Worm (Caenorhabditis elegans) whole organism, young adult: ENCODE results near the gene C44F1.1.
A peak's percentile ranks its signal among the peaks of the same experiment; 100 is the strongest.

Source experiments
- B0035.1 ChIP-seq: sonication (generic microtip); optimal IDR thresholded peaks from 2 replicates; lab custom pipeline; 2016; ENCODE audit warnings: missing genetic modification characterization, mild to moderate bottlenecking, missing compliant biosample characterization, missing genotype, missing genetic modification reagents
- B0336.3 ChIP-seq: fragments of 200-800 bp; sonication (Bioruptor generic); IDR thresholded peaks from 2 replicates; pipeline ENCODE4 v1.3.6; 2022; ENCODE audit warnings: missing genetic modification characterization, missing compliant biosample characterization
- D2030.7 ChIP-seq: fragments of 200-800 bp; sonication (Bioruptor generic); IDR thresholded peaks from 2 replicates; pipeline ENCODE4 v1.3.6; 2022; ENCODE audit warnings: missing genetic modification reagents, missing genetic modification characterization, missing compliant biosample characterization
- F22D6.2 ChIP-seq: sonication (generic microtip); optimal IDR thresholded peaks from 2 replicates; lab custom pipeline; 2016; ENCODE audit warnings: mild to moderate bottlenecking, missing genetic modification characterization, missing compliant biosample characterization
- F23B12.7 ChIP-seq: sonication (generic microtip); optimal IDR thresholded peaks from 2 replicates; lab custom pipeline; 2017; ENCODE audit warnings: missing genetic modification characterization, mild to moderate bottlenecking, missing compliant biosample characterization, antibody characterized with exemption, moderate library complexity; ENCODE audit not compliant: insufficient read depth
- F33H1.4 ChIP-seq: fragments of 200-800 bp; sonication (Bioruptor generic); IDR thresholded peaks from 2 replicates; pipeline ENCODE4 v1.3.6; 2022; ENCODE audit warnings: missing genetic modification reagents, missing genetic modification characterization, missing compliant biosample characterization
- F57A8.1 ChIP-seq: fragments of 200-800 bp; sonication (Bioruptor generic); optimal IDR thresholded peaks from 2 replicates; lab custom pipeline; 2018; ENCODE audit warnings: mild to moderate bottlenecking, missing genetic modification characterization, moderate library complexity, missing compliant biosample characterization
- K12H6.12 ChIP-seq: fragments of 200-800 bp; sonication (Bioruptor generic); optimal IDR thresholded peaks from 2 replicates; lab custom pipeline; 2018; ENCODE audit warnings: mild to moderate bottlenecking, missing genetic modification characterization, missing compliant biosample characterization
- T07F8.4 ChIP-seq: sonication (generic microtip); optimal IDR thresholded peaks from 2 replicates; lab custom pipeline; 2016; ENCODE audit warnings: mild to moderate bottlenecking, missing genetic modification characterization, moderate library complexity, missing compliant biosample characterization
- Y79H2A.3 ChIP-seq: fragments of 200-800 bp; sonication (Bioruptor generic); conservative IDR thresholded peaks from 2 replicates; pipeline ENCODE4 v1.3.6; 2022; ENCODE audit warnings: missing genetic modification reagents, missing genetic modification characterization, missing compliant biosample characterization
- ama-1 ChIP-seq, 3 experiments: fragments of 150-350 bp in 1 of 3; sonication (generic microtip) in 2 of 3; optimal IDR thresholded peaks; 2 replicates each; lab custom pipeline; 2014 to 2018; ENCODE audit warnings: missing biosample characterization in 2 of 3, missing genetic modification characterization in 2 of 3, missing genetic modification reagents in 2 of 3
- atf-7 ChIP-seq: sonication (generic microtip); optimal IDR thresholded peaks from 2 replicates; lab custom pipeline; 2017; ENCODE audit warnings: mild to moderate bottlenecking, missing genetic modification characterization, missing compliant biosample characterization
- attf-3 ChIP-seq: fragments of 200-800 bp; sonication (Bioruptor generic); conservative IDR thresholded peaks from 2 replicates; pipeline ENCODE4 v1.3.6; 2022; ENCODE audit warnings: missing genetic modification reagents, missing genetic modification characterization, missing compliant biosample characterization
- attf-5 ChIP-seq: fragments of 200-800 bp; sonication (Bioruptor generic); optimal IDR thresholded peaks from 2 replicates; lab custom pipeline; 2018; ENCODE audit warnings: mild to moderate bottlenecking, missing genetic modification characterization, missing compliant biosample characterization
- bed-1 ChIP-seq: fragments of 200-800 bp; sonication (Bioruptor generic); IDR thresholded peaks from 2 replicates; pipeline ENCODE4 v1.3.6; 2022; ENCODE audit warnings: missing genetic modification reagents, missing genetic modification characterization, missing compliant biosample characterization
- ceh-100 ChIP-seq: fragments of 200-800 bp; sonication (Bioruptor generic); IDR thresholded peaks from 2 replicates; pipeline ENCODE4 v1.3.6; 2022; ENCODE audit warnings: missing genetic modification reagents, missing genetic modification characterization, missing compliant biosample characterization
- ceh-40 ChIP-seq: fragments of 200-800 bp; sonication (Bioruptor generic); IDR thresholded peaks from 2 replicates; pipeline ENCODE4 v1.3.6; 2022; ENCODE audit warnings: missing genetic modification characterization, missing compliant biosample characterization
- dpff-1 ChIP-seq: sonication (generic microtip); optimal IDR thresholded peaks from 2 replicates; lab custom pipeline; 2017; ENCODE audit warnings: mild to moderate bottlenecking, missing genetic modification characterization, missing compliant biosample characterization
- dpl-1 ChIP-seq: fragments of 150-350 bp; optimal IDR thresholded peaks from 2 replicates; lab custom pipeline; 2014; ENCODE audit warnings: missing biosample characterization, missing genetic modification reagents, missing genetic modification characterization
- efl-1 ChIP-seq: fragments of 150-350 bp; optimal IDR thresholded peaks from 2 replicates; lab custom pipeline; 2014; ENCODE audit warnings: missing biosample characterization, missing genetic modification reagents, missing genetic modification characterization
- ekl-4 ChIP-seq: fragments of 200-800 bp; sonication (Bioruptor generic); IDR thresholded peaks from 2 replicates; pipeline ENCODE4 v1.3.6; 2022; ENCODE audit warnings: missing genetic modification reagents, missing genetic modification characterization, missing compliant biosample characterization
- ets-4 ChIP-seq: fragments of 200-800 bp; sonication (Bioruptor generic); optimal IDR thresholded peaks from 2 replicates; lab custom pipeline; 2018; ENCODE audit warnings: mild to moderate bottlenecking, missing genetic modification characterization, missing compliant biosample characterization
- hlh-26 ChIP-seq: fragments of 200-800 bp; sonication (Bioruptor generic); conservative IDR thresholded peaks from 2 replicates; pipeline ENCODE4 v1.3.6; 2022; ENCODE audit warnings: missing genetic modification reagents, missing genetic modification characterization, missing compliant biosample characterization
- hmg-1.2 ChIP-seq: fragments of 200-800 bp; sonication (Bioruptor generic); IDR thresholded peaks from 2 replicates; pipeline ENCODE4 v1.3.6; 2022; ENCODE audit warnings: missing genetic modification reagents, missing genetic modification characterization, missing compliant biosample characterization
- hrde-1 ChIP-seq: sonication (generic microtip); optimal IDR thresholded peaks from 2 replicates; lab custom pipeline; 2016; ENCODE audit warnings: missing genetic modification characterization, mild to moderate bottlenecking, missing compliant biosample characterization, moderate library complexity, missing genotype, missing genetic modification reagents, borderline replicate concordance
- lag-1 ChIP-seq: fragments of 200-800 bp; sonication (Bioruptor generic); IDR thresholded peaks from 2 replicates; pipeline ENCODE4 v1.3.6; 2022; ENCODE audit warnings: missing genetic modification reagents, missing genetic modification characterization, missing compliant biosample characterization
- let-526 ChIP-seq: fragments of 200-800 bp; sonication (Bioruptor generic); IDR thresholded peaks from 2 replicates; pipeline ENCODE4 v1.3.6; 2022; ENCODE audit warnings: missing genetic modification reagents, missing genetic modification characterization, missing compliant biosample characterization
- lin-35 ChIP-seq, 3 experiments: fragments of 150-350 bp in 2 of 3; sonication (generic microtip) in 1 of 3; optimal IDR thresholded peaks; 2 replicates each; lab custom pipeline; 2014 to 2018; ENCODE audit warnings: missing biosample characterization in 3 of 3, missing genetic modification characterization in 3 of 3, missing genetic modification reagents in 3 of 3
- madf-6 ChIP-seq: fragments of 200-800 bp; sonication (Bioruptor generic); IDR thresholded peaks from 2 replicates; pipeline ENCODE4 v1.3.6; 2022; ENCODE audit warnings: missing genetic modification reagents, missing genetic modification characterization, missing compliant biosample characterization
- madf-8 ChIP-seq: fragments of 200-800 bp; sonication (Bioruptor generic); conservative IDR thresholded peaks from 2 replicates; pipeline ENCODE4 v1.3.6; 2022; ENCODE audit warnings: missing genetic modification reagents, missing genetic modification characterization, missing compliant biosample characterization
- mcd-1 ChIP-seq: fragments of 200-800 bp; sonication (Bioruptor generic); IDR thresholded peaks from 2 replicates; pipeline ENCODE4 v1.3.6; 2022; ENCODE audit warnings: missing genetic modification reagents, missing genetic modification characterization, missing compliant biosample characterization
- mes-4 ChIP-seq: sonication (generic microtip); optimal IDR thresholded peaks from 2 replicates; lab custom pipeline; 2016; ENCODE audit warnings: missing genotype, missing genetic modification characterization, missing compliant biosample characterization
- mxl-1 ChIP-seq: sonication (generic microtip); optimal IDR thresholded peaks from 2 replicates; lab custom pipeline; 2016; ENCODE audit warnings: missing genetic modification characterization, missing compliant biosample characterization
- nfya-2 ChIP-seq: fragments of 200-800 bp; sonication (Bioruptor generic); IDR thresholded peaks from 2 replicates; pipeline ENCODE4 v1.3.6; 2022; ENCODE audit warnings: missing genetic modification reagents, missing genetic modification characterization, missing compliant biosample characterization
- nfyb-1 ChIP-seq: fragments of 200-800 bp; sonication (Bioruptor generic); IDR thresholded peaks from 2 replicates; pipeline ENCODE4 v1.3.6; 2022; ENCODE audit warnings: missing genetic modification reagents, missing genetic modification characterization, missing compliant biosample characterization
- snpc-3.4 ChIP-seq: sonication (generic microtip); optimal IDR thresholded peaks from 2 replicates; lab custom pipeline; 2017; ENCODE audit warnings: missing genetic modification characterization, mild to moderate bottlenecking, missing compliant biosample characterization, antibody characterized with exemption, moderate library complexity, missing genotype, missing genetic modification reagents
- tbp1 ChIP-seq: fragments of 200-800 bp; sonication (Bioruptor generic); optimal IDR thresholded peaks from 2 replicates; lab custom pipeline; 2018; ENCODE audit warnings: mild to moderate bottlenecking, missing genetic modification characterization, missing compliant biosample characterization
- unc-62 ChIP-seq: fragments of 150-350 bp; optimal IDR thresholded peaks from 2 replicates; lab custom pipeline; 2014; ENCODE audit warnings: missing biosample characterization, missing genetic modification reagents, missing genetic modification characterization
- zim-3 ChIP-seq: sonication (generic microtip); optimal IDR thresholded peaks from 2 replicates; lab custom pipeline; 2017; ENCODE audit warnings: mild to moderate bottlenecking, missing genetic modification characterization, moderate library complexity, missing compliant biosample characterization
- ztf-25 ChIP-seq: fragments of 200-800 bp; sonication (Bioruptor generic); IDR thresholded peaks from 2 replicates; pipeline ENCODE4 v1.3.6; 2022; ENCODE audit warnings: missing genetic modification reagents, missing genetic modification characterization, missing compliant biosample characterization

C44F1.1 gene

DNA sequence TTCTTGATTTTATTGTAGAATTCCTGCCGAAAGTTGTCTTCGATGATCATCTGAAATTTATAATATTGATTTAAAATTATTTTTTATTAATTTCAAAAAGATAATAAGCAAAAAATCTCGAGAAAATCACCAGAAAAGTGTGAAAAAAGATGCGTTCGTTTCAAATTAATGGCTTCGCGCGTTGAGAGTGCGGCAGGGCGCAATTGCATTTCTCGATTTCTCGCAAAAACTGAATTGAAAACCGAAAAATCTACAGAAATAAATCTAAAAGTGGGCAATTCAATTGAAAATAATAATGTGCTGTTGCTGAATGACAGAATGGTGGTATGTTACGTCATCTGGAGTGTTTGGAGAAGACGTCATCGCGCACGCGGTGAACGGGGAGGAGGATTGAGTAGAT is 30.4 kb downstream of the C44F1.1 start, which contains the start of gene evl-18:
Gene evl-18 (minus strand): TSS at position 50 of the 400 bp plus-strand sequence.
- TF ChIP-seq lin-35 (GFP tag; optimal IDR thresholded peaks at IDR 0.05; lab: Kevin White, UChicago): no peak
- peak; percentile 38 for TF ChIP-seq efl-1 (GFP tag; lab: Kevin White, UChicago)
- peak; percentile 69 for TF ChIP-seq mcd-1 (GFP tag; lab: Robert Waterston, UW)
- TF ChIP-seq, all 124 proteins: peak for 2

- no peak for TF ChIP-seq mxl-1 (tag; lab: Kevin White, UChicago)
- peak; percentile 7 for TF ChIP-seq attf-5 (GFP tag; lab: Kevin White, UChicago)
- TF ChIP-seq B0035.1 (tag; lab: Kevin White, UChicago): no peak
- 0 out of 2 replicates have a peak, but pooled peaks have one; percentile 12 for TF ChIP-seq madf-6 (GFP tag; lab: Robert Waterston, UW)
- TF ChIP-seq hmg-1.2 (GFP tag; lab: Robert Waterston, UW): peak; percentile 61; the same call in 1 of the 2 replicates
These were observed 31.4 kb downstream of the C44F1.1 start, which contains the start of gene F34D10.3 for ce11 chrIII:3734007-3734406. Gene F34D10.3 (plus strand): TSS chrIII:3734255.

ce11 chrIII:3730475-3730874 is 34.9 kb downstream of the C44F1.1 start, which contains the start of gene F34D10.8:
Gene F34D10.8 (plus strand): TSS chrIII:3730775.
- TF ChIP-seq dpff-1 (tag; lab: Kevin White, UChicago) (no peak), B0336.3 (GFP tag; lab: Robert Waterston, UW) (no peak), unc-62 (no peak), ztf-25 (GFP tag; lab: Robert Waterston, UW) (no peak)
- TF ChIP-seq, all 124 proteins: peak for 0

DNA sequence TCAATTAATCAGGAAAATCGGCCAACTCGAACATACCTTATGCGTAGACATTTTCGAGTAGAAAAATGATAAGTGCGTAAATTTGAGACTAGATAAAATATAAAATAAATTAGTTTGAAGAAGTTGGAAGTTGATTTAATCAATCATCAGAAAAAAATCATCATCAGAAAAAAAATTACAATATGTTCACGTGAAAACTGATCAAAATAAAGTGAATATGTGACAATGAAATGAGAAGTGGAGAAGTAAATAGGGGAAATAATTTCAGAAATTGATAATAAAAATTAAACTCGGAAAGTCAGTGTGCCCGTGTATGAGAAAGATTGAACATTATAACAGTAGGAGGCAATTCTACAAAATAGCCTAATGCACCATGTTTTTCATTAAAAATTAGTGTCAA is 35.8 kb downstream of the C44F1.1 start, which contains the start of gene F34D10.9:
Gene F34D10.9 (minus strand): TSS at position 101 of the 400 bp plus-strand sequence.
- no peak for TF ChIP-seq hrde-1 (tag; lab: Kevin White, UChicago)
- TF ChIP-seq Y79H2A.3 (GFP tag; lab: Robert Waterston, UW): 0 out of 2 replicates have a peak, but pooled peaks have one; percentile 2

DNA sequence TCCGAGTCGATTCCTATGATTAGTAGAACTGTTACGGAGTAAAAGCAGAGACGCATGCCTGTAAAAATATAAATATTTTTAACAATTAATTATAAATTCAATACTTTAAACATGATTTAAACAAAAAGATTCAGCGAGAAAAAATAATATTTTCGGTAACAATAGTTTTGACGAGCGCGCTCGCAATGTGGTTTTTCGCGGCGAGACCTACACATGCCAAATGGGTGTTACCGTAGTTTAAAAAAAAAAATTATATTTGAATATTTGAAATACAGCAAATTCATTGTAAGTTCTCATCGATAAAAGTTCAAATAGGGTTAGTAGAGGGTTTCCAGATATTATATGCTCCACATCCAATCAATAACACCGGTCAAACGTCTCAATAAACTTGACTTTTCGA is 38.9 kb downstream of the C44F1.1 start, which contains the start of gene gldi-5:
Gene gldi-5 (minus strand): TSS at position 58 of the 400 bp plus-strand sequence.
- TF ChIP-seq F22D6.2 (tag; lab: Kevin White, UChicago) (no peak), atf-7 (tag; lab: Kevin White, UChicago) (no peak), zim-3 (tag; lab: Kevin White, UChicago) (no peak), madf-8 (GFP tag; lab: Robert Waterston, UW) (peak; percentile 46; the same call in 1 of the 2 replicates), T07F8.4 (tag; lab: Kevin White, UChicago) (no peak), dpl-1 (GFP tag; lab: Kevin White, UChicago) (peak; percentile 33), ama-1 (optimal IDR thresholded peaks at IDR 0.05; lab: Kevin White, UChicago) (no peak), ama-1 (GFP tag; optimal IDR thresholded peaks at IDR 0.05; lab: Kevin White, UChicago) (no peak), unc-62 (no peak), nfya-2 (GFP tag; lab: Robert Waterston, UW) (no peak), attf-3 (GFP tag; lab: Robert Waterston, UW) (no peak), ekl-4 (GFP tag; lab: Robert Waterston, UW) (no peak), F57A8.1 (no peak), ets-4 (GFP tag; lab: Kevin White, UChicago) (no peak), ceh-100 (GFP tag; lab: Robert Waterston, UW) (no peak), D2030.7 (GFP tag; lab: Robert Waterston, UW) (0 out of 2 replicates have a peak, but pooled peaks have one; percentile 26), madf-6 (GFP tag; lab: Robert Waterston, UW) (peak; percentile 77), mes-4 (tag; lab: Kevin White, UChicago) (no peak), hlh-26 (GFP tag; lab: Robert Waterston, UW) (no peak), bed-1 (GFP tag; lab: Robert Waterston, UW) (no peak), ceh-40 (GFP tag; lab: Robert Waterston, UW) (no peak), tbp1 (GFP tag; lab: Kevin White, UChicago) (no peak), B0336.3 (GFP tag; lab: Robert Waterston, UW) (no peak), B0035.1 (tag; lab: Kevin White, UChicago) (no peak), F23B12.7 (no peak), snpc-3.4 (tag; lab: Kevin White, UChicago) (peak; percentile 28), K12H6.12 (no peak), let-526 (GFP tag; lab: Robert Waterston, UW) (no peak), F33H1.4 (GFP tag; lab: Robert Waterston, UW) (peak; percentile 82), lag-1 (GFP tag; lab: Robert Waterston, UW) (no peak), nfyb-1 (GFP tag; lab: Robert Waterston, UW) (no peak)
